Fruit fly (Drosophila melanogaster) Kc167 (cell line): ENCODE data around the gene Sfxn2.

Experiments used
- Myc ChIP-seq: fragments of >200 bp; optimal IDR thresholded peaks from 2 replicates; lab custom pipeline; 2017; ENCODE audit warnings: missing external identifiers
- Sin3A ChIP-seq: fragments of >200 bp; optimal IDR thresholded peaks from 2 replicates; lab custom pipeline; 2018; ENCODE audit warnings: missing external identifiers
- h ChIP-seq: fragments of >200 bp; optimal IDR thresholded peaks from 3 replicates; lab custom pipeline; 2018; ENCODE audit warnings: missing external identifiers
- insv ChIP-seq: fragments of >200 bp; optimal IDR thresholded peaks from 3 replicates; lab custom pipeline; 2018; ENCODE audit warnings: missing external identifiers
- psq ChIP-seq: fragments of >200 bp; optimal IDR thresholded peaks from 2 replicates; lab custom pipeline; 2017; ENCODE audit warnings: missing external identifiers
- ttk ChIP-seq: sonication (Bioruptor generic); optimal IDR thresholded peaks from 2 replicates; lab custom pipeline; 2017; ENCODE audit warnings: missing external identifiers

The Sfxn2 gene

DNA sequence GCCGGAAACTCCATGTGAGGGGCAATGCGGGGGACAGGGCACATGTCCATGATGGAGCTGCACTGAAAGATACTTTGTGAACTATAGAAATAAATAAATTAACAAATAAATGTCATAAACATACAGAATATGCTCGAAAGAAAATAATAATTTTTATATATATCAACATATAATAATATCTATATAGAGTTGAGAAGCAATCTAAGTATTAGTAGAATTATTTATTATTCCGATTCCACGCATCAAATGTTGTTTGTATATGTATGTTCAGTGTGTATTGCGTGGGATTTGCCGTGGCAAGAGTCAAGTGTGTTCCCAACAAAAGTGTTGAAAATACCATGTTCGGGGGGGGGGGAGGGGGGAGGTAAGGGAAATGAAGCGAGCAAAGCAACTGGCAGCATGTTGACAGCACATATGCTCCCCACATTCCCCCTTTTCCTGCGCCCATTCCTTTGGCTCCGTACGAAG lies 6.1 kb upstream of the Sfxn2 start:
- no peak for TF ChIP-seq Myc (lab: Kevin White, UChicago)
- TF ChIP-seq psq (lab: Kevin White, UChicago), result no peak
- no peak for TF ChIP-seq insv (lab: Kevin White, UChicago)
- no peak for TF ChIP-seq h (lab: Kevin White, UChicago)
- TF ChIP-seq ttk (lab: Kevin White, UChicago), result no peak
- no peak for TF ChIP-seq Sin3A (lab: Kevin White, UChicago)

dm6 chr3L:19058824-19059223 lies 4.1 kb upstream of the Sfxn2 start:
- TF ChIP-seq psq (lab: Kevin White, UChicago) (no peak), Myc (lab: Kevin White, UChicago) (no peak), h (lab: Kevin White, UChicago) (no peak), Sin3A (lab: Kevin White, UChicago) (no peak), insv (lab: Kevin White, UChicago) (no peak), ttk (lab: Kevin White, UChicago) (no peak)

dm6 chr3L:19063410-19063752 lies 416 bp downstream of the Sfxn2 start:
- TF ChIP-seq insv (lab: Kevin White, UChicago) (no peak), Myc (lab: Kevin White, UChicago) (no peak), ttk (lab: Kevin White, UChicago) (no peak), psq (lab: Kevin White, UChicago) (no peak), Sin3A (lab: Kevin White, UChicago) (no peak), h (lab: Kevin White, UChicago) (no peak)

- TF ChIP-seq h (lab: Kevin White, UChicago) (no peak), psq (lab: Kevin White, UChicago) (no peak), ttk (lab: Kevin White, UChicago) (no peak), Myc (lab: Kevin White, UChicago) (no peak), Sin3A (lab: Kevin White, UChicago) (no peak)
Observed at dm6 chr3L:19071173-19071844, 8.3 kb downstream of the Sfxn2 start.

DNA sequence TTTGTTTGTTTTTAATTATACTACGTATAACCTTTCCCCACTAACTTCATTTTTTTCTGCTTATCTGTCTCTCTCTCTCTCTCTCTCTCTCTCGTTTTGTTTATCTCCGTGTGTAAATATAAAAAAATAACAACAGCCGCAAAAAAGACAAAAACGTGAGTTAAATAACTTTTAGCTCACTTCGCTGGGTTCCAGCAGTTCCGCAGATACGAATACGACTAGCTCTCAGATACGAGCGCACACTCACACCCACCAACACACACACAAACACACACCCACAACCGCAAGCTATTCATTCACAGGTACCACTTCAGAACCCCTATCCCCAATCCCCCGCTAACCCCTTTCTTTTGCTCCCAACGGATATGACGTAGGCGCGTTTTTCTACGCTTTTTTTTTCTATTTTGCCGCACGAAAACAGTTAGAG lies 9.2 kb downstream of the Sfxn2 start:
- TF ChIP-seq ttk (lab: Kevin White, UChicago) (no peak), Myc (lab: Kevin White, UChicago) (no peak), insv (lab: Kevin White, UChicago) (no peak), h (lab: Kevin White, UChicago) (no peak), Sin3A (lab: Kevin White, UChicago) (no peak), psq (lab: Kevin White, UChicago) (no peak)

DNA sequence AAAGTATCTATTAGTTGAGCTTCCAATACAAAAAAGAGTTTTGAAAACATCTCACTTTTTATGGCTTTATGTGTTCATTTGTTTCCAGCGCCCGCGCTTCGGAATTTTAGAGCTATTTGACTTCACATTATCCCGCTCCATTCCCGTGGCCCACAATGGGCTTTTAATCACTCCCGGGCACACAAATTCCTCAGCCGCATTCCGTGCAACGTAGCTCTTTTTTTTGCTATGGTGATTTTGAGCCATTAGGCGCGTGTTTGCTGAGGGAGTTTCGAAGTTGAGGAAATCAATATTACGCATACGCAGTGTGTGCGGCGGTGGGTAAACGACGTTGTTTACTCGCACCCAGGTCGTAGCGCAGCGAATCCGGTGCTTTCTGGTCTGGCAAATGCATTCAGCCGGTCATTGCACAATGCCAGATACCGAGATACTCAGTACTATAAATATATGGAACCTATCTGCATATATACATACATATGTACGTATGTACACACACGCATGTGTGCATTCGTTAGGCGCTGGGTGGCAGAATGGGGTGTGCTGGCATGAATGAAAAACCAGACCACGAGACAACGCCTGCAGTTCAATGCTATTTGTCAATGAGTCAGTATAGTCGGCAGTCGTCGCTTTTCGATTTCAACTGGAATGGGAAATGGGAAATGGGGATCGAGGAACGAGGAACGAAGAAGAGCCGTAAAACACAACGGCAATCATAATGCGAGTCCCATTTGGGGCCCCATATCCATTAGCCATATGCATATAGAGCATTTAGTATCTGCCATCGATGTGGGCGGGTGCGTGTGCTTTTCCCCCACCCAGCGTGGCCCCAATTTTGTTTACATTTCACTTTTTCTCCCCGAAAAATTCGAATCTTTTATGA lies 10.3 kb downstream of the Sfxn2 start:
- TF ChIP-seq insv (lab: Kevin White, UChicago), result no peak
- TF ChIP-seq Sin3A (lab: Kevin White, UChicago), result no peak
- no peak for TF ChIP-seq Myc (lab: Kevin White, UChicago)
- no peak for TF ChIP-seq psq (lab: Kevin White, UChicago)

- TF ChIP-seq Myc (lab: Kevin White, UChicago) (no peak), Sin3A (lab: Kevin White, UChicago) (no peak), psq (lab: Kevin White, UChicago) (no peak), ttk (lab: Kevin White, UChicago) (no peak), h (lab: Kevin White, UChicago) (no peak), insv (lab: Kevin White, UChicago) (no peak)
Observed at dm6 chr3L:19073909-19074239, 10.9 kb downstream of the Sfxn2 start.

DNA sequence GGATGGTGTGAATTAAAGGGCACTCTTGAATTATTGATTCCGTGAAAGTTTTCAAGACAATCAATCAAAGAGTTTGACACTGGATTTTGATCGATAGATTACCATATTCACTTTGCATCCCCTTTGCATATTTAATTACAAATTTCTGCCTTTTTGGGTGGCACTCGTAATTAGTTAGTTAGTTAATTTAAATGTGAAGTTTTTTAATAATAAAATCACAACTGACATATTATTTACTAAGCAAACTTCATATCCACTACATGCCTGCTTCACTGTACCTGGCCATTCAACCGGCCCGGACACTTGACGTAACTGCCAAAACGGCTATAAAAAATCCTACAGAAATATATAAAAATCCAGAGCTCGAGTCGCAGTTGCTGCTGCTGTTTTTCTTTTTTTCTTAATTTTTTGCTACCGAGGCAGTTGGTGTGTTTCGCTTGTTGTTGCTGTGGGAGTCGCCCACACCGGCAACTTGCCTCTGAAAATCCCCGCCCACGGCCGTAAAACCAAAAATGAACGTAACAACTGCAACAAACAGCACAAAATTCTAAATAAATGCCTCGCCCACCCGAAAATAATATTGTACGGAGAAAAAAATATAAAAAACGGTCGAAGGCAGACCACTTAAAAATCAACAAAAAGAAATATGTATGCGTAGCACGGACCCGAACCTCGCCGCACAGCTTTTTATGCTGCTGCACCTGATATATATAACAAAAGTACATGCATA lies 11.9 kb downstream of the Sfxn2 start:
- no peak for TF ChIP-seq h (lab: Kevin White, UChicago)
- TF ChIP-seq psq (lab: Kevin White, UChicago), result no peak
- no peak for TF ChIP-seq ttk (lab: Kevin White, UChicago)

DNA sequence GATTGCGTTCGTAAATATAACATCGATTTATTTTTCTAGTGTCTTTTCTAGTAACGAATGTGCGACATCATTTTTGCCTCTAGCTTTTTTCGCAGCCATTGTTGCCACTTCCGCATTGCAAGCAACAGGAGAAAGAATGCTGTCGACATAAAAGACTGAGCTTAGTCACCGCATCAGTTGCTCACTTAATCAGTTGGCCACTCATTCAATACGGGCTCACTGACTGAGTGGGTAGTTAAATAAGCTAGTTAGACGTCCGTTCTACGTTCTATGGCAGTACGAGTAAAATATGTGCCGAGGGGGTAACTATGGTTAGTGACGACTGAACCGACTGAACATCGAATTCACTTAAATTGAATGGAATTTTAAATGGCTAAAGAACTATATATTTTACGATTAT lies 13.0 kb downstream of the Sfxn2 start:
- no peak for TF ChIP-seq ttk (lab: Kevin White, UChicago)
- TF ChIP-seq Myc (lab: Kevin White, UChicago), result no peak
- no peak for TF ChIP-seq Sin3A (lab: Kevin White, UChicago)
- no peak for TF ChIP-seq psq (lab: Kevin White, UChicago)
- TF ChIP-seq insv (lab: Kevin White, UChicago), result no peak
- no peak for TF ChIP-seq h (lab: Kevin White, UChicago)

dm6 chr3L:19078444-19078843 lies 15.5 kb downstream of the Sfxn2 start:
- no peak for TF ChIP-seq psq (lab: Kevin White, UChicago)

dm6 chr3L:19079067-19079466 lies 16.1 kb downstream of the Sfxn2 start:
- TF ChIP-seq Sin3A (lab: Kevin White, UChicago) (no peak), ttk (lab: Kevin White, UChicago) (no peak), h (lab: Kevin White, UChicago) (no peak), insv (lab: Kevin White, UChicago) (no peak), psq (lab: Kevin White, UChicago) (no peak), Myc (lab: Kevin White, UChicago) (no peak)
